Fruit fly (Drosophila melanogaster): ENCODE measurements around the gene Ir94b.

The Ir94b gene

dm6 chr3R:22133337-22134014 lies 16.4 kb upstream of the Ir94b start, which contains the start of gene SKIP (continued):
- peak; percentile 72; the same call in 2 of the 4 replicates for TF ChIP-seq chinmo (GFP tag; IDR thresholded peaks at IDR 0.05; ENCODE audit: partially characterized antibody)
- TF ChIP-seq Ssrp (tag; optimal IDR thresholded peaks at IDR 0.05), result no peak
- TF ChIP-seq CG33213 (GFP tag; optimal IDR thresholded peaks at IDR 0.05), result peak; percentile 57
- TF ChIP-seq pan (optimal IDR thresholded peaks at IDR 0.05), result no peak
- TF ChIP-seq pan (GFP tag; optimal IDR thresholded peaks at IDR 0.05 in 1 of 2, IDR thresholded peaks at IDR 0.05 in 1 of 2), result no peak
- TF ChIP-seq CG10274 (GFP tag; optimal IDR thresholded peaks at IDR 0.05), result no peak
- TF ChIP-seq salm (tag; optimal IDR thresholded peaks at IDR 0.05), result no peak
- no peak for TF ChIP-seq Lim3 (GFP tag; IDR thresholded peaks at IDR 0.05)
- no peak for TF ChIP-seq CG7556 (GFP tag; optimal IDR thresholded peaks at IDR 0.05)
- TF ChIP-seq CG12155 (GFP tag; optimal IDR thresholded peaks at IDR 0.05), result no peak
- no peak; the same call in 1 of the 2 replicates for TF ChIP-seq Scr (GFP tag; IDR thresholded peaks at IDR 0.05; ENCODE audit: partially characterized antibody)
- TF ChIP-seq zfh2 (GFP tag; optimal IDR thresholded peaks at IDR 0.05), result no peak
- TF ChIP-seq Hr3 (GFP tag; optimal IDR thresholded peaks at IDR 0.05), result no peak
- no peak for TF ChIP-seq CG12236 (GFP tag; optimal IDR thresholded peaks at IDR 0.05)
- TF ChIP-seq sd (tag; optimal IDR thresholded peaks at IDR 0.05), result no peak
- TF ChIP-seq Hmx (GFP tag; optimal IDR thresholded peaks at IDR 0.05), result no peak
- TF ChIP-seq CG3407 (GFP tag; optimal IDR thresholded peaks at IDR 0.05), result peak; percentile 27
- no peak for TF ChIP-seq CG3838 (GFP tag; optimal IDR thresholded peaks at IDR 0.05)
- peak; percentile 19; the same call in 1 of the 2 replicates for TF ChIP-seq CG31441 (GFP tag; IDR thresholded peaks at IDR 0.05)
- TF ChIP-seq grau (tag; optimal IDR thresholded peaks at IDR 0.05), result peak; percentile 11
- no peak for TF ChIP-seq ATbp (GFP tag; optimal IDR thresholded peaks at IDR 0.05)
- TF ChIP-seq sug (tag; optimal IDR thresholded peaks at IDR 0.05), result peak; percentile 34
- peak; percentile 98 for TF ChIP-seq chm (GFP tag; IDR thresholded peaks at IDR 0.05)
- peak; percentile 20 for TF ChIP-seq CG12769 (tag; optimal IDR thresholded peaks at IDR 0.05)
- no peak; the same call in 1 of the 2 replicates for TF ChIP-seq CG9932 (GFP tag; IDR thresholded peaks at IDR 0.05)

DNA sequence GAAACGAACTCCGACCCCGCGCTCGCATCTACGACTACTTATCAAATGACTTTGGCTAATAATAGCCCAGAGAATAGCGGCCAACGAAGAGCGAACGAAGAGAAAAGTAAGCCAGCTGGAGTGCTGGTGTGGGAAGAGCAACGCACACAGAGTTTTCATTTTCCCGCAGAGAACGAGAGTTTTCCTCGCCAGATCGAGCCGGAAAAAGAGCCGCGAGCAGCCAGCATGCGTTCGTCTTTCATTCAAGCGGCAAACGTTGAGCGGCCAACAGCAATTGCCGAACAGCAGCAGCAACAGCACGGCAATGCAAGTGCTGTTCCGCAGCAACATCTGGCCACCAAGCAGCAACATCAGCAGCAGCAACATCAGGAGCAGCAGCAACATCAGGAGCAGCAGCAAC lies 7.8 kb upstream of the Ir94b start:
- no peak for TF ChIP-seq toy (GFP tag; IDR thresholded peaks at IDR 0.05)
- TF ChIP-seq bbx (GFP tag; IDR thresholded peaks at IDR 0.05; ENCODE audit: partially characterized antibody), result 0 out of 2 replicates have a peak, but pooled peaks have one; percentile 24
- TF ChIP-seq Trl (optimal IDR thresholded peaks at IDR 0.05), result peak; percentile 51 to 66
- TF ChIP-seq Trl (GFP tag; optimal IDR thresholded peaks at IDR 0.05), result no peak
- TF ChIP-seq stwl (tag; optimal IDR thresholded peaks at IDR 0.05), result peak; percentile 26
- no peak for TF ChIP-seq Ravus (GFP tag; IDR thresholded peaks at IDR 0.05)
- TF ChIP-seq Med (GFP tag), result peak; percentile 58
- peak; percentile 8 for TF ChIP-seq CG12071 (GFP tag; optimal IDR thresholded peaks at IDR 0.05)
- TF ChIP-seq CG32532 (GFP tag; IDR thresholded peaks at IDR 0.05), result peak; percentile 38; the same call in 1 of the 2 replicates
- peak in 1 of 2 experiments; percentile 46 for TF ChIP-seq Hr78 (GFP tag; optimal IDR thresholded peaks at IDR 0.05)
- peak; percentile 40 for TF ChIP-seq HLHmδ (GFP tag; optimal IDR thresholded peaks at IDR 0.05)
- TF ChIP-seq kah (GFP tag; optimal IDR thresholded peaks at IDR 0.05), result no peak
- no peak for TF ChIP-seq ssp (GFP tag; IDR thresholded peaks at IDR 0.05)
- 0 out of 2 replicates have a peak, but pooled peaks have one; percentile 24 for TF ChIP-seq hbn (GFP tag; IDR thresholded peaks at IDR 0.05; ENCODE audit: partially characterized antibody)
- peak; percentile 11; the same call in 1 of the 2 replicates for TF ChIP-seq gsb (GFP tag; IDR thresholded peaks at IDR 0.05)
- peak; percentile 60; the same call in 1 of the 2 replicates for TF ChIP-seq chm (GFP tag; IDR thresholded peaks at IDR 0.05)
- no peak for TF ChIP-seq MESR4 (GFP tag; optimal IDR thresholded peaks at IDR 0.05)
- no peak for TF ChIP-seq CG13775 (GFP tag; optimal IDR thresholded peaks at IDR 0.05)
- peak; percentile 24 for TF ChIP-seq Deaf1 (tag; optimal IDR thresholded peaks at IDR 0.05)
- TF ChIP-seq Opbp (GFP tag; IDR thresholded peaks at IDR 0.05; ENCODE audit: partially characterized antibody), result 0 out of 3 replicates have a peak, but pooled peaks have one; percentile 22
- TF ChIP-seq Doc3 (GFP tag; IDR thresholded peaks at IDR 0.05; ENCODE audit: partially characterized antibody), result 0 out of 3 replicates have a peak, but pooled peaks have one; percentile 46
- peak; percentile 5 for TF ChIP-seq Spps (tag; optimal IDR thresholded peaks at IDR 0.05)
- TF ChIP-seq CG17802 (tag; optimal IDR thresholded peaks at IDR 0.05), result no peak
- TF ChIP-seq CG3163 (GFP tag; optimal IDR thresholded peaks at IDR 0.05), result peak; percentile 91
- TF ChIP-seq CG5180 (GFP tag; optimal IDR thresholded peaks at IDR 0.05), result peak; percentile 17

Measured in whole organism, embryonic.